Worm (Caenorhabditis elegans) whole organism, early embryonic: ENCODE measurements around the gene nhr-111.

ENCODE experiments used
- F13C5.2 ChIP-seq: sonication (generic microtip); optimal IDR thresholded peaks from 2 replicates; lab custom pipeline; 2017; ENCODE audit warnings: mild to moderate bottlenecking, missing genetic modification characterization, inconsistent platforms, missing compliant biosample characterization
- ama-1 ChIP-seq: fragments of 150-350 bp; optimal IDR thresholded peaks from 2 replicates; lab custom pipeline; 2014
- sea-1 ChIP-seq: fragments of 200-800 bp; sonication (Bioruptor generic); conservative IDR thresholded peaks from 2 replicates; pipeline ENCODE4 v1.3.6; 2022; ENCODE audit warnings: missing genetic modification characterization, missing compliant biosample characterization

- TF ChIP-seq F13C5.2 (tag; lab: Kevin White, UChicago) (no peak), sea-1 (no peak), ama-1 (lab: Kevin White, UChicago) (no peak)
These were observed 30.4 kb downstream of the nhr-111 start, which contains the start of gene F22B8.7 for ce11 chrV:16094284-16094683.
